Fruit fly (Drosophila melanogaster): ENCODE measurements around the gene Ube4A.

The Ube4A gene

dm6 chr2L:6677453-6677852 is 19.1 kb downstream of the Ube4A start, which contains the start of gene Nse1 (continued):
- no peak for TF ChIP-seq repo (GFP tag; optimal IDR thresholded peaks at IDR 0.05)
- peak; percentile 46 for TF ChIP-seq Ets97D (GFP tag; optimal IDR thresholded peaks at IDR 0.05)
- peak; percentile 59 for TF ChIP-seq row (GFP tag; IDR thresholded peaks at IDR 0.05)

- TF ChIP-seq mirr (GFP tag; optimal IDR thresholded peaks at IDR 0.05) (peak; percentile 71), caup (GFP tag; optimal IDR thresholded peaks at IDR 0.05; ENCODE audit: severe bottlenecking) (no peak), Dbx (GFP tag; IDR thresholded peaks at IDR 0.05) (no peak), Mes4 (GFP tag; optimal IDR thresholded peaks at IDR 0.05) (no peak), CG34376 (GFP tag; optimal IDR thresholded peaks at IDR 0.05) (peak; percentile 74), exex (tag; optimal IDR thresholded peaks at IDR 0.05) (peak; percentile 87), az2 (GFP tag; optimal IDR thresholded peaks at IDR 0.05) (no peak), CG34422 (GFP tag; IDR thresholded peaks at IDR 0.05) (no peak), CG10543 (GFP tag; optimal IDR thresholded peaks at IDR 0.05) (no peak), B-H2 (GFP tag; optimal IDR thresholded peaks at IDR 0.05) (peak; percentile 19), CG18599 (GFP tag; optimal IDR thresholded peaks at IDR 0.05) (no peak), Med (GFP tag) (peak; percentile 28), Opbp (GFP tag; IDR thresholded peaks at IDR 0.05; ENCODE audit: partially characterized antibody) (no peak), hb (GFP tag; IDR thresholded peaks at IDR 0.05; ENCODE audit: partially characterized antibody) (no peak), Meics (GFP tag; optimal IDR thresholded peaks at IDR 0.05) (no peak), CG18764 (GFP tag; optimal IDR thresholded peaks at IDR 0.05) (no peak), amos (GFP tag; IDR thresholded peaks at IDR 0.05; ENCODE audit: partially characterized antibody) (no peak), Dp (GFP tag; optimal IDR thresholded peaks at IDR 0.05) (no peak), Pdp1 (GFP tag; optimal IDR thresholded peaks at IDR 0.05) (peak in 1 of 2 experiments; percentile 39), CG34224 (GFP tag; IDR thresholded peaks at IDR 0.05; ENCODE audit: partially characterized antibody) (no peak), CG15514 (GFP tag; optimal IDR thresholded peaks at IDR 0.05) (peak; percentile 71), otp (GFP tag; IDR thresholded peaks at IDR 0.05) (0 out of 3 replicates have a peak, but pooled peaks have one; percentile 41), CoRest (tag; optimal IDR thresholded peaks at IDR 0.05) (no peak), lmd (GFP tag; IDR thresholded peaks at IDR 0.05) (no peak), sug (tag; optimal IDR thresholded peaks at IDR 0.05) (peak; percentile 61), sd (tag; optimal IDR thresholded peaks at IDR 0.05) (no peak), NfI (GFP tag; optimal IDR thresholded peaks at IDR 0.05) (no peak), ttk (GFP tag; IDR thresholded peaks at IDR 0.05) (no peak), bsh (GFP tag; optimal IDR thresholded peaks at IDR 0.05) (no peak), CG13296 (GFP tag; optimal IDR thresholded peaks at IDR 0.05) (peak; percentile 18), org-1 (GFP tag; optimal IDR thresholded peaks at IDR 0.05) (no peak), CG30431 (GFP tag; optimal IDR thresholded peaks at IDR 0.05) (no peak)
Measured at dm6 chr2L:6682909-6683308, 24.6 kb downstream of the Ube4A start.

- peak; percentile 50 for TF ChIP-seq cato (GFP tag; optimal IDR thresholded peaks at IDR 0.05; ENCODE audit: borderline replicate concordance)
- peak; percentile 87 for TF ChIP-seq CG17361 (GFP tag; IDR thresholded peaks at IDR 0.05)
- no peak for TF ChIP-seq Tbp (GFP tag; optimal IDR thresholded peaks at IDR 0.05)
- peak; percentile 70 for TF ChIP-seq Atf3 (GFP tag; optimal IDR thresholded peaks at IDR 0.05)
- TF ChIP-seq her (GFP tag; optimal IDR thresholded peaks at IDR 0.05): peak; percentile 37
- TF ChIP-seq tup (GFP tag; optimal IDR thresholded peaks at IDR 0.05): peak; percentile 74
- no peak for TF ChIP-seq tna (GFP tag; IDR thresholded peaks at IDR 0.05; ENCODE audit: partially characterized antibody)
- TF ChIP-seq wdn (GFP tag; IDR thresholded peaks at IDR 0.05): peak; percentile 54
- peak; percentile 59; the same call in 1 of the 2 replicates for TF ChIP-seq CG17612 (GFP tag; IDR thresholded peaks at IDR 0.05)
- TF ChIP-seq CG5953 (GFP tag; IDR thresholded peaks at IDR 0.05): peak; percentile 55
- TF ChIP-seq insv (GFP tag; optimal IDR thresholded peaks at IDR 0.05): peak in 1 of 2 experiments; percentile 29
- TF ChIP-seq Atf6 (GFP tag; IDR thresholded peaks at IDR 0.05): peak; percentile 62; the same call in 1 of the 2 replicates
- peak; percentile 42; the same call in 1 of the 2 replicates for TF ChIP-seq gt (GFP tag; IDR thresholded peaks at IDR 0.05)
Measured at dm6 chr2L:6683992-6684882, 25.9 kb downstream of the Ube4A start, which contains the start of gene Nhe3. Gene Nhe3 (minus strand): TSS chr2L:6684364.
